Fruit fly (Drosophila melanogaster) whole organism, prepupa: ENCODE data around the gene CG5808.

Experiments
- CG10669 ChIP-seq: fragments of 200-800 bp; sonication (Bioruptor generic); optimal IDR thresholded peaks from 3 replicates; lab custom pipeline; 2018; ENCODE audit warnings: missing biosample characterization, mild to moderate bottlenecking, missing genetic modification characterization, moderate library complexity
- CG11294 ChIP-seq: fragments of 200-800 bp; sonication (Bioruptor generic); IDR thresholded peaks from 2 replicates; pipeline ENCODE4 v1.3.6; 2022; ENCODE audit warnings: missing biosample characterization, missing genetic modification characterization
- CG11902 ChIP-seq: fragments of 200-800 bp; sonication (Bioruptor generic); optimal IDR thresholded peaks from 3 replicates; lab custom pipeline; 2016; ENCODE audit warnings: missing biosample characterization, missing genetic modification characterization
- CG15336 ChIP-seq: fragments of 200-800 bp; sonication (Bioruptor generic); IDR thresholded peaks from 2 replicates; pipeline ENCODE4 v1.3.6; 2022; ENCODE audit warnings: missing biosample characterization, missing genetic modification characterization
- CG16779 ChIP-seq: fragments of 200-800 bp; sonication (Bioruptor generic); optimal IDR thresholded peaks from 3 replicates; lab custom pipeline; 2017; ENCODE audit warnings: missing biosample characterization, mild to moderate bottlenecking, missing genetic modification characterization
- CG3032 ChIP-seq: fragments of 200-800 bp; optimal IDR thresholded peaks from 2 replicates; lab custom pipeline; 2019; ENCODE audit warnings: missing biosample characterization, mild to moderate bottlenecking, missing genetic modification characterization, moderate library complexity
- CG31627 ChIP-seq: fragments of 200-800 bp; sonication (Bioruptor generic); optimal IDR thresholded peaks from 3 replicates; lab custom pipeline; 2016; ENCODE audit warnings: missing biosample characterization, missing genetic modification characterization
- CG4318 ChIP-seq: fragments of 200-800 bp; sonication (Bioruptor generic); optimal IDR thresholded peaks from 3 replicates; lab custom pipeline; 2017; ENCODE audit warnings: missing biosample characterization, mild to moderate bottlenecking, missing genetic modification characterization
- CG6276 ChIP-seq: fragments of 200-800 bp; sonication (Bioruptor generic); optimal IDR thresholded peaks from 2 replicates; lab custom pipeline; 2017; ENCODE audit warnings: missing biosample characterization, mild to moderate bottlenecking, missing genetic modification characterization
- CG6792 ChIP-seq: fragments of 200-800 bp; sonication (Bioruptor generic); optimal IDR thresholded peaks from 3 replicates; lab custom pipeline; 2016; ENCODE audit warnings: missing biosample characterization, missing genetic modification characterization
- CG7368 ChIP-seq: fragments of 200-800 bp; sonication (Bioruptor generic); optimal IDR thresholded peaks from 3 replicates; lab custom pipeline; 2016; ENCODE audit warnings: missing biosample characterization, missing genetic modification characterization
- CG8119 ChIP-seq: fragments of 200-800 bp; sonication (Bioruptor generic); IDR thresholded peaks from 3 replicates; pipeline ENCODE4 v1.3.6; 2022; ENCODE audit warnings: missing biosample characterization, missing genetic modification characterization
- Eip78C ChIP-seq: fragments of 200-800 bp; sonication (Bioruptor generic); peaks from one replicate; lab custom pipeline; 2016; ENCODE audit warnings: missing biosample characterization, missing genetic modification characterization
- Eip93F ChIP-seq: fragments of 200-800 bp; sonication (Bioruptor generic); optimal IDR thresholded peaks from 2 replicates; lab custom pipeline; 2016; ENCODE audit warnings: missing biosample characterization, mild to moderate bottlenecking, missing genetic modification characterization
- Ets21C ChIP-seq: fragments of 200-800 bp; sonication (Bioruptor generic); optimal IDR thresholded peaks from 3 replicates; lab custom pipeline; 2016; ENCODE audit warnings: missing biosample characterization, missing genetic modification characterization
- Hr4 ChIP-seq: fragments of 200-800 bp; sonication (Bioruptor generic); optimal IDR thresholded peaks from 3 replicates; lab custom pipeline; 2016; ENCODE audit warnings: missing biosample characterization, missing genetic modification characterization
- Lpt ChIP-seq: fragments of 200-800 bp; sonication (Bioruptor generic); optimal IDR thresholded peaks from 3 replicates; lab custom pipeline; 2016; ENCODE audit warnings: missing biosample characterization, missing genetic modification characterization
- Sox102F ChIP-seq: fragments of 200-800 bp; sonication (Bioruptor generic); optimal IDR thresholded peaks from 2 replicates; lab custom pipeline; 2016; ENCODE audit warnings: missing biosample characterization, mild to moderate bottlenecking, missing genetic modification characterization
- Sox14 ChIP-seq: fragments of 200-800 bp; sonication (Bioruptor generic); optimal IDR thresholded peaks from 3 replicates; lab custom pipeline; 2016; ENCODE audit warnings: missing biosample characterization, missing genetic modification characterization
- Sox15 ChIP-seq: fragments of 200-800 bp; sonication (Bioruptor generic); optimal IDR thresholded peaks from 3 replicates; lab custom pipeline; 2016; ENCODE audit warnings: missing biosample characterization, missing genetic modification characterization
- esn ChIP-seq: fragments of 200-800 bp; sonication (Bioruptor generic); optimal IDR thresholded peaks from 2 replicates; lab custom pipeline; 2016; ENCODE audit warnings: missing biosample characterization, mild to moderate bottlenecking, missing genetic modification characterization, moderate library complexity
- fd59A ChIP-seq: fragments of 200-800 bp; sonication (Bioruptor generic); optimal IDR thresholded peaks from 2 replicates; lab custom pipeline; 2017; ENCODE audit warnings: missing biosample characterization, mild to moderate bottlenecking, missing genetic modification characterization, missing genetic modification reagents
- fkh ChIP-seq: fragments of 200-800 bp; sonication (Bioruptor generic); optimal IDR thresholded peaks from 3 replicates; lab custom pipeline; 2017; ENCODE audit warnings: missing biosample characterization, mild to moderate bottlenecking, missing genetic modification characterization, moderate library complexity
- spab ChIP-seq: fragments of 200-800 bp; sonication (Bioruptor generic); optimal IDR thresholded peaks from 2 replicates; lab custom pipeline; 2017; ENCODE audit warnings: missing biosample characterization, mild to moderate bottlenecking, missing genetic modification characterization, missing genetic modification reagents
- ss ChIP-seq, 2 experiments: fragments of 200-800 bp; sonication (Bioruptor generic); optimal IDR thresholded peaks; 2 replicates in 1 of 2; 3 replicates in 1 of 2; lab custom pipeline; 2017 to 2018; ENCODE audit warnings: mild to moderate bottlenecking in 2 of 2, missing biosample characterization in 2 of 2, missing genetic modification characterization in 2 of 2, moderate library complexity in 1 of 2
- topi ChIP-seq: fragments of 200-800 bp; sonication (Bioruptor generic); optimal IDR thresholded peaks from 3 replicates; lab custom pipeline; 2016; ENCODE audit warnings: missing biosample characterization, missing genetic modification characterization
- vri ChIP-seq: fragments of 200-800 bp; sonication (Bioruptor generic); optimal IDR thresholded peaks from 3 replicates; lab custom pipeline; 2016; ENCODE audit warnings: missing biosample characterization, mild to moderate bottlenecking, missing genetic modification characterization

CG5808 gene

dm6 chr3R:24809576-24810279, 7.1 kb downstream of the CG5808 start:
- no peak for TF ChIP-seq esn (GFP tag; lab: Kevin White, UChicago)
- no peak for TF ChIP-seq CG10669 (GFP tag; lab: Kevin White, UChicago)
- TF ChIP-seq Sox15 (GFP tag; lab: Kevin White, UChicago) = no peak
- TF ChIP-seq Eip93F = no peak
- TF ChIP-seq CG3032 (tag; lab: Kevin White, UChicago) = no peak
- TF ChIP-seq CG31627 (GFP tag; lab: Kevin White, UChicago) = no peak
- no peak for TF ChIP-seq CG11902
- no peak for TF ChIP-seq Hr4
- no peak for TF ChIP-seq CG6792 (GFP tag; lab: Kevin White, UChicago)
- peak; percentile 87 for TF ChIP-seq fkh (GFP tag; lab: Kevin White, UChicago)
- no peak for TF ChIP-seq CG11294
- no peak for TF ChIP-seq Eip78C (GFP tag; lab: Kevin White, UChicago)
- no peak for TF ChIP-seq Lpt (GFP tag; lab: Kevin White, UChicago)
- TF ChIP-seq vri (GFP tag; lab: Kevin White, UChicago) = peak; percentile 65
- no peak for TF ChIP-seq CG16779 (tag; lab: Kevin White, UChicago)
- TF ChIP-seq, all 60 proteins: peak for 2

DNA sequence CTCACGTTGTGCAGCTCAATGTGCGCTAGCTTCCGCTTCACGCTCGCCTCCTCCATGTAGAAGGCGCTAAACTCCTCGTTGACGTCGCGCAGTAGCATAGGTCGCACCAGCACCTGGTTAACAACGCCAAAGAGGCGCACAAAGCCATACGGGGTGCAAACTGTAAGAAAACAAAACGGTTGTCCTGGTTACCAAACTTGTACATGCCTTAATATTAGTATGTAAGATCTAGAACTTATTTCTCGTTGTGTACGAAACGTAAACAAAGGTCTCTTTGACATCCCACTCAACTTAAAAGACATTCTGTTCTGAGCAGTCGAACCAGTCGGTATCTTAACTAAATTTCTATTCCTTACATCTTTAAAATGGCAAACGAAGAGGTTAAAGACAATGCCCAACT, 9.5 kb downstream of the CG5808 start, which contains the start of gene CG6980:
Gene CG6980, plus strand, starts transcription at position 301 of the 400 bp plus-strand sequence.
- no peak for TF ChIP-seq Sox14

dm6 chr3R:24805048-24805447, 11.8 kb downstream of the CG5808 start, which contains the start of gene polybromo:
Gene polybromo (minus strand): TSS chr3R:24805259.
- TF ChIP-seq Sox102F (GFP tag; lab: Kevin White, UChicago) (no peak), CG11902 (no peak), CG15336 (GFP tag; lab: Robert Waterston, UW) (no peak), Lpt (GFP tag; lab: Kevin White, UChicago) (no peak), fd59A (GFP tag; lab: Kevin White, UChicago) (no peak), CG6276 (GFP tag; lab: Kevin White, UChicago) (no peak), spab (GFP tag; lab: Kevin White, UChicago) (no peak)

DNA sequence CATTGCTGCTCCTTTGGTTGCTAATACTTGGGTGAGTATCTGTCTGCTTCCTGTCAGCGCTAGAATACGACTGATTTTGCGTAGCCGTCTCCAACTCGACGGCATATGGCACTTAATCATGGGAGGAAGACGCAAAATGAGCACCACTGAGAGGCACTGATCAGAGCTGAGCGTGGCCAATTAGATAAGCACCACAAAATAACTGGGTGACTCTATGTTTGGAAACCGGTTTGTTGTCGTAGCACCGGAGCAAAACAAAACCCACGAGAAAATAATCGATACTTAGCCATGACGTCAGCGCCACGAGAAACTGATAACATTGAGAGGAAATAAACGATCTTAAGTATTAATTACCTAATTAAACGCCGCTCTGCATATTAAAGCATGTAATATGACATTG, 17.3 kb downstream of the CG5808 start, which contains the start of gene Ude:
Gene Ude, minus strand, starts transcription at position 166 of the 400 bp plus-strand sequence.
- TF ChIP-seq CG31627 (GFP tag; lab: Kevin White, UChicago) (no peak), vri (GFP tag; lab: Kevin White, UChicago) (peak; percentile 19)

dm6 chr3R:24798595-24798994, 18.2 kb downstream of the CG5808 start:
- TF ChIP-seq CG8119 (GFP tag; lab: Robert Waterston, UW) (peak; percentile 34; the same call in 2 of the 3 replicates), topi (no peak)

DNA sequence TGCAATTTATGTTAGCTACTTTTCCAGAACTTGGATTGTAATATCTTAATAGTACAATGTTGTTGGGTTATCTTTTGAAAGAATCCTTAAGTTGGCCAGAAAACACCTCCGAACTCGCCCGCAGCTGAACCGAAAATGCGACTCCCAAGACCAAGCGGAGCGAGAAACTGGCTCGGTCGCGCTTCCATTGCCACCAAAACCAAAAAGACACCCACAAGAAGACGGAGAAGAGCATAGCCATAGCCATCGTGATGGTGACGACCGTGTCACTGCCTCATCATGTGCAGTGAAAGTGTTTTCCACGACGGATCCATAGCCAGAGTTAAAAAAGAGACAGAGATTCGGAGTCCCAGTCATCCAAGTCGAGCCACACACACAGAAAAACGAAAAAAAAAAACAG, 26.8 kb downstream of the CG5808 start, which contains the start of gene CG13634:
Gene CG13634, minus strand, starts transcription at position 101 of the 400 bp plus-strand sequence.
- no peak for TF ChIP-seq CG16779 (tag; lab: Kevin White, UChicago)
- TF ChIP-seq, all 60 proteins: peak for 0

- TF ChIP-seq CG7368 = no peak
- no peak for TF ChIP-seq CG6276 (GFP tag; lab: Kevin White, UChicago)
- no peak for TF ChIP-seq Sox15 (GFP tag; lab: Kevin White, UChicago)
- TF ChIP-seq CG4318 (GFP tag; lab: Kevin White, UChicago) = no peak
- no peak for TF ChIP-seq ss (GFP tag; optimal IDR thresholded peaks at IDR 0.05; lab: Kevin White, UChicago)
- no peak for TF ChIP-seq Ets21C (GFP tag; lab: Kevin White, UChicago)
- TF ChIP-seq CG15336 (GFP tag; lab: Robert Waterston, UW) = no peak
Measured at dm6 chr3R:24787734-24788133, 29.1 kb downstream of the CG5808 start, which contains the start of gene Ets96B. Gene Ets96B (plus strand): TSS chr3R:24788054.
